Fruit fly (Drosophila melanogaster) whole organism, embryonic: ENCODE results near the gene Gga.

Source experiments
- Atf6 ChIP-seq: fragments of 200-800 bp; sonication (Bioruptor generic); IDR thresholded peaks from 2 replicates; pipeline ENCODE4 v1.3.6; 2022; ENCODE audit warnings: missing biosample characterization, missing genetic modification characterization
- CG10274 ChIP-seq: fragments of 200-800 bp; sonication (Bioruptor generic); optimal IDR thresholded peaks from 3 replicates; lab custom pipeline; 2017; ENCODE audit warnings: missing biosample characterization, mild to moderate bottlenecking, missing genetic modification characterization
- CG10959 ChIP-seq: fragments of 200-800 bp; sonication (Bioruptor generic); IDR thresholded peaks from 2 replicates; pipeline ENCODE4 v1.3.6; 2022; ENCODE audit warnings: missing biosample characterization, missing genetic modification characterization
- CG11695 ChIP-seq: fragments of 200-800 bp; sonication (Bioruptor generic); IDR thresholded peaks from 3 replicates; pipeline ENCODE4 v1.3.6; 2022; ENCODE audit warnings: missing biosample characterization, missing genetic modification characterization
- CG11696 ChIP-seq: fragments of 200-800 bp; sonication (Bioruptor generic); IDR thresholded peaks from 2 replicates; pipeline ENCODE4 v1.3.6; 2022; ENCODE audit warnings: missing biosample characterization, missing genetic modification characterization
- CG13775 ChIP-seq: fragments of 200-800 bp; sonication (Bioruptor generic); optimal IDR thresholded peaks from 3 replicates; lab custom pipeline; 2017; ENCODE audit warnings: missing biosample characterization, mild to moderate bottlenecking, missing genetic modification characterization
- CG14667 ChIP-seq: fragments of 200-800 bp; sonication (Bioruptor generic); IDR thresholded peaks from 2 replicates; pipeline ENCODE4 v1.3.6; 2022; ENCODE audit warnings: missing biosample characterization, missing genetic modification characterization
- CG15269 ChIP-seq: fragments of 200-800 bp; sonication (Bioruptor generic); optimal IDR thresholded peaks from 2 replicates; lab custom pipeline; 2018; ENCODE audit warnings: missing biosample characterization, mild to moderate bottlenecking, missing genetic modification characterization, moderate library complexity
- CG17612 ChIP-seq: fragments of 200-800 bp; sonication (Bioruptor generic); IDR thresholded peaks from 2 replicates; pipeline ENCODE4 v1.3.6; 2022; ENCODE audit warnings: missing biosample characterization, missing genetic modification characterization
- CG18011 ChIP-seq: fragments of 200-800 bp; sonication (Bioruptor generic); optimal IDR thresholded peaks from 2 replicates; lab custom pipeline; 2017; ENCODE audit warnings: missing biosample characterization, missing genetic modification characterization, mild to moderate bottlenecking, moderate library complexity, missing genotype
- CG18262 ChIP-seq: fragments of 200-800 bp; optimal IDR thresholded peaks from 3 replicates; lab custom pipeline; 2019; ENCODE audit warnings: missing biosample characterization, mild to moderate bottlenecking, missing genetic modification characterization, moderate library complexity
- CG33557 ChIP-seq: fragments of 200-800 bp; sonication (Bioruptor generic); optimal IDR thresholded peaks from 2 replicates; lab custom pipeline; 2019; ENCODE audit warnings: missing biosample characterization, mild to moderate bottlenecking, missing genetic modification characterization, moderate library complexity
- CG3407 ChIP-seq: fragments of 200-800 bp; sonication (Bioruptor generic); optimal IDR thresholded peaks from 2 replicates; lab custom pipeline; 2018; ENCODE audit warnings: missing biosample characterization, mild to moderate bottlenecking, missing genetic modification characterization
- CG34224 ChIP-seq: fragments of 200-800 bp; sonication (Bioruptor generic); IDR thresholded peaks from 3 replicates; pipeline ENCODE4 v1.3.6; 2022; ENCODE audit warnings: missing biosample characterization, missing genetic modification characterization; ENCODE audit not compliant: partially characterized antibody
- CG5245 ChIP-seq: fragments of 200-800 bp; sonication (Bioruptor generic); optimal IDR thresholded peaks from 3 replicates; lab custom pipeline; 2016; ENCODE audit warnings: missing biosample characterization, missing genetic modification characterization
- CG5953 ChIP-seq: fragments of 200-800 bp; sonication (Bioruptor generic); IDR thresholded peaks from 2 replicates; pipeline ENCODE4 v1.3.6; 2022; ENCODE audit warnings: missing biosample characterization, missing genetic modification characterization
- CG7928 ChIP-seq: fragments of 200-800 bp; sonication (Bioruptor generic); optimal IDR thresholded peaks from 2 replicates; lab custom pipeline; 2017; ENCODE audit warnings: missing biosample characterization, mild to moderate bottlenecking, missing genetic modification characterization
- CG8924 ChIP-seq: fragments of 200-800 bp; optimal IDR thresholded peaks from 3 replicates; lab custom pipeline; 2019; ENCODE audit warnings: missing biosample characterization, mild to moderate bottlenecking, missing genetic modification characterization, moderate library complexity
- CG9437 ChIP-seq: fragments of 200-800 bp; sonication (Bioruptor generic); optimal IDR thresholded peaks from 2 replicates; lab custom pipeline; 2018; ENCODE audit warnings: missing biosample characterization, mild to moderate bottlenecking, missing genetic modification characterization
- CG9797 ChIP-seq: fragments of 200-800 bp; sonication (Bioruptor generic); optimal IDR thresholded peaks from 3 replicates; lab custom pipeline; 2018; ENCODE audit warnings: missing biosample characterization, mild to moderate bottlenecking, missing genetic modification characterization
- Chrac-16 ChIP-seq: fragments of 200-800 bp; sonication (Bioruptor generic); optimal IDR thresholded peaks from 3 replicates; lab custom pipeline; 2016; ENCODE audit warnings: missing biosample characterization, missing genetic modification characterization
- D19A ChIP-seq: fragments of 200-800 bp; optimal IDR thresholded peaks from 3 replicates; lab custom pipeline; 2019; ENCODE audit warnings: missing biosample characterization, mild to moderate bottlenecking, missing genetic modification characterization, moderate library complexity
- Deaf1 ChIP-seq: fragments of 200-800 bp; optimal IDR thresholded peaks from 3 replicates; lab custom pipeline; 2019; ENCODE audit warnings: missing biosample characterization, mild to moderate bottlenecking, missing genetic modification characterization, moderate library complexity
- Dref ChIP-seq: fragments of 200-800 bp; sonication (Bioruptor generic); IDR thresholded peaks from 2 replicates; pipeline ENCODE4 v1.3.6; 2022; ENCODE audit warnings: missing biosample characterization, missing genetic modification characterization
- E2f1 ChIP-seq: fragments of 200-800 bp; sonication (Bioruptor generic); IDR thresholded peaks from 2 replicates; pipeline ENCODE4 v1.3.6; 2022; ENCODE audit warnings: missing biosample characterization, missing genetic modification characterization
- Eip74EF ChIP-seq, 2 experiments: fragments of 200-800 bp in 1 of 2; fragments of >200 bp in 1 of 2; sonication (Bioruptor generic) in 1 of 2; optimal IDR thresholded peaks; 2 replicates each; lab custom pipeline; 2017 to 2019; ENCODE audit warnings: missing biosample characterization in 2 of 2, missing genetic modification characterization in 2 of 2, mild to moderate bottlenecking in 1 of 2, moderate library complexity in 1 of 2
- Fer3 ChIP-seq: fragments of 200-800 bp; sonication (Bioruptor generic); optimal IDR thresholded peaks from 2 replicates; lab custom pipeline; 2018; ENCODE audit warnings: missing biosample characterization, mild to moderate bottlenecking, missing genetic modification characterization, moderate library complexity
- HLH54F ChIP-seq: fragments of 200-800 bp; sonication (Bioruptor generic); optimal IDR thresholded peaks from 3 replicates; lab custom pipeline; 2016; ENCODE audit warnings: missing biosample characterization, missing genetic modification characterization
- Hr3 ChIP-seq: fragments of 200-800 bp; sonication (Bioruptor generic); optimal IDR thresholded peaks from 3 replicates; lab custom pipeline; 2016; ENCODE audit warnings: missing biosample characterization, missing genetic modification characterization
- Hr39 ChIP-seq: fragments of >200 bp; optimal IDR thresholded peaks from 2 replicates; lab custom pipeline; 2017
- NfI ChIP-seq: fragments of 200-800 bp; sonication (Bioruptor generic); optimal IDR thresholded peaks from 3 replicates; lab custom pipeline; 2018; ENCODE audit warnings: missing biosample characterization, mild to moderate bottlenecking, missing genetic modification characterization, moderate library complexity
- Oaz ChIP-seq: fragments of 200-800 bp; sonication (Bioruptor generic); IDR thresholded peaks from 2 replicates; pipeline ENCODE4 v1.3.6; 2022; ENCODE audit warnings: missing biosample characterization, missing genetic modification characterization
- Pdp1 ChIP-seq, 2 experiments: fragments of 200-800 bp; sonication (Bioruptor generic); optimal IDR thresholded peaks; 3 replicates each; lab custom pipeline; 2016; ENCODE audit warnings: missing biosample characterization in 2 of 2, missing genetic modification characterization in 2 of 2, mild to moderate bottlenecking in 1 of 2, moderate library complexity in 1 of 2
- ase ChIP-seq: fragments of 200-800 bp; sonication (Bioruptor generic); IDR thresholded peaks from 3 replicates; pipeline ENCODE4 v1.3.6; 2022; ENCODE audit warnings: missing biosample characterization, missing genetic modification characterization
- bab2 ChIP-seq: fragments of 200-800 bp; sonication (Bioruptor generic); optimal IDR thresholded peaks from 2 replicates; lab custom pipeline; 2016; ENCODE audit warnings: missing biosample characterization, missing genetic modification characterization
- dmrt11E ChIP-seq: fragments of 200-800 bp; sonication (Bioruptor generic); optimal IDR thresholded peaks from 3 replicates; lab custom pipeline; 2018; ENCODE audit warnings: missing biosample characterization, mild to moderate bottlenecking, missing genetic modification characterization, moderate library complexity
- eyg ChIP-seq: fragments of 200-800 bp; sonication (Bioruptor generic); optimal IDR thresholded peaks from 3 replicates; lab custom pipeline; 2016; ENCODE audit warnings: missing biosample characterization, missing genetic modification characterization
- ftz-f1 ChIP-seq: fragments of 200-800 bp; sonication (Bioruptor generic); optimal IDR thresholded peaks from 2 replicates; lab custom pipeline; 2016; ENCODE audit warnings: missing biosample characterization, missing genetic modification characterization
- gem ChIP-seq: fragments of 200-800 bp; sonication (Bioruptor generic); optimal IDR thresholded peaks from 2 replicates; lab custom pipeline; 2019; ENCODE audit warnings: missing biosample characterization, mild to moderate bottlenecking, missing genetic modification characterization, moderate library complexity
- gsb-n ChIP-seq: fragments of 200-800 bp; sonication (Bioruptor generic); optimal IDR thresholded peaks from 3 replicates; lab custom pipeline; 2018; ENCODE audit warnings: missing biosample characterization, mild to moderate bottlenecking, missing genetic modification characterization
- hth ChIP-seq: fragments of >200 bp; optimal IDR thresholded peaks from 2 replicates; lab custom pipeline; 2017; ENCODE audit warnings: inconsistent platforms
- kni ChIP-seq: fragments of 200-800 bp; sonication (Bioruptor generic); optimal IDR thresholded peaks from 3 replicates; lab custom pipeline; 2017; ENCODE audit warnings: mild to moderate bottlenecking, missing biosample characterization, missing genetic modification reagents, missing genetic modification characterization
- lola ChIP-seq, 3 experiments: fragments of >200 bp in 2 of 3; fragments of 200-800 bp in 1 of 3; sonication (Bioruptor generic) in 1 of 3; optimal IDR thresholded peaks; 2 replicates each; lab custom pipeline; 2017 to 2019; ENCODE audit warnings: missing biosample characterization in 3 of 3, missing genetic modification characterization in 3 of 3, mild to moderate bottlenecking in 1 of 3, moderate library complexity in 1 of 3
- nerfin-1 ChIP-seq: fragments of 200-800 bp; sonication (Bioruptor generic); optimal IDR thresholded peaks from 3 replicates; lab custom pipeline; 2019; ENCODE audit warnings: missing biosample characterization, mild to moderate bottlenecking, missing genetic modification characterization, moderate library complexity
- pfk ChIP-seq: fragments of 200-800 bp; sonication (Bioruptor generic); optimal IDR thresholded peaks from 2 replicates; lab custom pipeline; 2018; ENCODE audit warnings: missing biosample characterization, mild to moderate bottlenecking, missing genetic modification characterization, moderate library complexity
- pros ChIP-seq: fragments of 200-800 bp; sonication (Bioruptor generic); optimal IDR thresholded peaks from 3 replicates; lab custom pipeline; 2019; ENCODE audit warnings: missing biosample characterization, mild to moderate bottlenecking, missing genetic modification characterization, moderate library complexity
- ro ChIP-seq: fragments of 200-800 bp; sonication (Bioruptor generic); IDR thresholded peaks from 2 replicates; pipeline ENCODE4 v1.3.6; 2022; ENCODE audit warnings: missing biosample characterization, missing genetic modification characterization
- sob ChIP-seq: fragments of 200-800 bp; sonication (Bioruptor generic); IDR thresholded peaks from 2 replicates; pipeline ENCODE4 v1.3.6; 2022; ENCODE audit warnings: missing biosample characterization, missing genetic modification characterization
- tap ChIP-seq: fragments of 200-800 bp; optimal IDR thresholded peaks from 3 replicates; lab custom pipeline; 2019; ENCODE audit warnings: missing biosample characterization, mild to moderate bottlenecking, missing genetic modification characterization, moderate library complexity
- tx ChIP-seq: fragments of 200-800 bp; sonication (Bioruptor generic); optimal IDR thresholded peaks from 2 replicates; lab custom pipeline; 2016; ENCODE audit warnings: missing biosample characterization, missing genetic modification characterization
- zen ChIP-seq: fragments of 200-800 bp; sonication (Bioruptor generic); optimal IDR thresholded peaks from 3 replicates; lab custom pipeline; 2018; ENCODE audit warnings: missing biosample characterization, mild to moderate bottlenecking, missing genetic modification characterization, moderate library complexity

The Gga gene

DNA sequence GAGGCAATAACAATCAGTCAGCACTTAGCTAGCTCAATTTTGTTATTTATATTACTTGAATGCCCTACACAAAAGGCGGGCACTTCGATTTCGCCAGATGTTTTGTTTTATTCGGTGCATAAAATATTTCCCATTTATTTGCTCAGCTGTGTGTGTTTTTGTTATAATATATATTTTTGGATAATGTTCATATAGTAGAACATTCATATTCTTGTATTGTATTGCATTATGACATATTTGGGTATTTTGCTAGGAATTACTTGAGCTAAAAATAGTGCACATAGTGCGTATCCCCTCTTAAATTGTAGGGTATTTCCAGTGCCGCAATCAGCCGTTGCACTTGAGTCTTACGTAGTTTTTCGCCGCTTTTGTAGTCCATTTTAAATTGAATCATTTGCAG, 10.9 kb upstream of the Gga start (continued):
- TF ChIP-seq bab2 (peak; percentile 7), ftz-f1 (GFP tag; lab: Kevin White, UChicago) (no peak), kni (no peak), Dref (no peak), gsb-n (tag; lab: Kevin White, UChicago) (no peak), CG10274 (peak; percentile 52), Deaf1 (tag; lab: Kevin White, UChicago) (peak; percentile 3), CG9437 (peak; percentile 67), D19A (tag; lab: Kevin White, UChicago) (peak; percentile 84), tap (tag; lab: Kevin White, UChicago) (peak; percentile 54), CG11695 (GFP tag; lab: Robert Waterston, UW) (peak; percentile 54; the same call in 2 of the 3 replicates), CG8924 (peak; percentile 52), hth (lab: Kevin White, UChicago) (no peak), zen (tag; lab: Kevin White, UChicago) (no peak), CG7928 (GFP tag; lab: Kevin White, UChicago) (no peak), Hr39 (lab: Kevin White, UChicago) (no peak), sob (peak; percentile 20; the same call in 1 of the 2 replicates), Fer3 (tag; lab: Kevin White, UChicago) (peak; percentile 45), CG10959 (GFP tag; lab: Robert Waterston, UW) (no peak), Oaz (no peak), NfI (GFP tag; lab: Kevin White, UChicago) (peak; percentile 34), E2f1 (GFP tag; lab: Robert Waterston, UW) (0 out of 2 replicates have a peak, but pooled peaks have one; percentile 18), CG34224 (GFP tag; lab: Robert Waterston, UW) (no peak), Eip74EF (GFP tag; optimal IDR thresholded peaks at IDR 0.05; lab: Kevin White, UChicago) (peak in 1 of 2 experiments; percentile 45), pros (GFP tag; lab: Kevin White, UChicago) (no peak), Hr3 (GFP tag; lab: Kevin White, UChicago) (peak; percentile 22), CG15269 (peak; percentile 72), CG13775 (GFP tag; lab: Kevin White, UChicago) (peak; percentile 6), eyg (GFP tag; lab: Kevin White, UChicago) (no peak), CG14667 (GFP tag; lab: Robert Waterston, UW) (no peak), nerfin-1 (peak; percentile 12), Pdp1 (GFP tag; optimal IDR thresholded peaks at IDR 0.05; lab: Kevin White, UChicago) (peak; percentile 9 to 45), ase (GFP tag; lab: Robert Waterston, UW) (0 out of 3 replicates have a peak, but pooled peaks have one; percentile 21), CG9797 (GFP tag; lab: Kevin White, UChicago) (no peak), CG5245 (GFP tag; lab: Kevin White, UChicago) (no peak), CG18011 (GFP tag; lab: Kevin White, UChicago) (no peak), HLH54F (GFP tag; lab: Kevin White, UChicago) (no peak), dmrt11E (tag; lab: Kevin White, UChicago) (no peak), CG5953 (GFP tag; lab: Robert Waterston, UW) (no peak), CG33557 (GFP tag; lab: Kevin White, UChicago) (no peak), pfk (GFP tag; lab: Kevin White, UChicago) (no peak), Chrac-16 (no peak), lola (GFP tag; optimal IDR thresholded peaks at IDR 0.05; lab: Kevin White, UChicago) (peak in 1 of 3 experiments; percentile 10), CG11696 (GFP tag; lab: Robert Waterston, UW) (no peak), gem (peak; percentile 76), tx (no peak), CG18262 (tag; lab: Kevin White, UChicago) (peak; percentile 44), ro (GFP tag; lab: Robert Waterston, UW) (no peak), CG17612 (no peak), Atf6 (GFP tag; lab: Robert Waterston, UW) (0 out of 2 replicates have a peak, but pooled peaks have one; percentile 62), CG3407 (GFP tag; lab: Kevin White, UChicago) (no peak)
